Fruit fly (Drosophila melanogaster) whole organism, adult: ENCODE measurements around the gene CG4297.
A peak's percentile ranks its signal among the peaks of the same experiment; 100 is the strongest.

Source experiments
- CG12768 ChIP-seq: fragments of 200-800 bp; sonication (Bioruptor generic); optimal IDR thresholded peaks from 2 replicates; lab custom pipeline; 2017; ENCODE audit warnings: missing biosample characterization, missing genetic modification characterization, mild to moderate bottlenecking, moderate library complexity, missing genetic modification reagents
- CG1620 ChIP-seq: fragments of 200-800 bp; sonication (Bioruptor generic); optimal IDR thresholded peaks from 2 replicates; lab custom pipeline; 2016; ENCODE audit warnings: missing biosample characterization, missing genetic modification characterization
- Crg-1 ChIP-seq: fragments of 200-800 bp; sonication (Bioruptor generic); optimal IDR thresholded peaks from 2 replicates; lab custom pipeline; 2016; ENCODE audit warnings: missing biosample characterization, missing genetic modification characterization
- Hr96 ChIP-seq: fragments of 200-800 bp; sonication (Bioruptor generic); optimal IDR thresholded peaks from 2 replicates; lab custom pipeline; 2016; ENCODE audit warnings: missing biosample characterization, missing genetic modification characterization
- Mnt ChIP-seq: fragments of 200-800 bp; sonication (Bioruptor generic); optimal IDR thresholded peaks from 2 replicates; lab custom pipeline; 2016; ENCODE audit warnings: missing biosample characterization, mild to moderate bottlenecking, missing genetic modification characterization
- bab1 ChIP-seq: fragments of 200-800 bp; sonication (Bioruptor generic); optimal IDR thresholded peaks from 3 replicates; lab custom pipeline; 2019; ENCODE audit warnings: missing biosample characterization, mild to moderate bottlenecking, missing genetic modification characterization, moderate library complexity
- cic ChIP-seq: fragments of 200-800 bp; sonication (Bioruptor generic); optimal IDR thresholded peaks from 2 replicates; lab custom pipeline; 2017; ENCODE audit warnings: missing biosample characterization, mild to moderate bottlenecking, missing genetic modification characterization, moderate library complexity
- kay ChIP-seq: fragments of 200-800 bp; sonication (Bioruptor generic); peaks from one replicate; lab custom pipeline; 2016; ENCODE audit warnings: missing biosample characterization, missing genetic modification characterization, borderline replicate concordance
- ovo ChIP-seq: fragments of 200-800 bp; sonication (Bioruptor generic); optimal IDR thresholded peaks from 2 replicates; lab custom pipeline; 2016; ENCODE audit warnings: missing biosample characterization, missing genetic modification characterization
- tj ChIP-seq: fragments of 200-800 bp; sonication (Bioruptor generic); optimal IDR thresholded peaks from 3 replicates; lab custom pipeline; 2017; ENCODE audit warnings: missing biosample characterization, mild to moderate bottlenecking, missing genetic modification characterization, moderate library complexity
- toe ChIP-seq: fragments of 200-800 bp; sonication (Bioruptor generic); optimal IDR thresholded peaks from 2 replicates; lab custom pipeline; 2016; ENCODE audit warnings: missing biosample characterization, missing genetic modification characterization

dm6 chr2L:480638-481399 lies 8.8 kb upstream of the CG4297 start:
- TF ChIP-seq bab1 (peak; percentile 100), Hr96 (GFP tag; lab: Kevin White, UChicago) (peak; percentile 99), CG12768 (peak; percentile 100), Mnt (GFP tag; lab: Kevin White, UChicago) (peak; percentile 98), Crg-1 (peak; percentile 100), ovo (GFP tag; lab: Kevin White, UChicago) (peak; percentile 91), toe (GFP tag; lab: Kevin White, UChicago) (peak; percentile 95), cic (GFP tag; lab: Kevin White, UChicago) (peak; percentile 99), kay (GFP tag; lab: Kevin White, UChicago) (peak; percentile 99), tj (GFP tag; lab: Kevin White, UChicago) (peak; percentile 95), CG1620 (GFP tag; lab: Kevin White, UChicago) (peak; percentile 95)
